Worm (Caenorhabditis elegans): ENCODE results near the gene ubc-26.

Gene ubc-26

ce11 chrII:2859873-2860821 is 40.0 kb downstream of the ubc-26 start:
- TF ChIP-seq hmg-1.1 (GFP tag; IDR thresholded peaks at IDR 0.05) (no peak), F10B5.3 (tag; optimal IDR thresholded peaks at IDR 0.05) (no peak), pha-4 (GFP tag; IDR thresholded peaks at IDR 0.05) (peak; percentile 65; the same call in 1 of the 2 replicates), pha-4 (tag; optimal IDR thresholded peaks at IDR 0.05) (no peak), vab-7 (GFP tag; IDR thresholded peaks at IDR 0.05) (peak; percentile 65), Y105C5A.15 (GFP tag; IDR thresholded peaks at IDR 0.05) (0 out of 2 replicates have a peak, but pooled peaks have one; percentile 65), nhr-28 (tag; optimal IDR thresholded peaks at IDR 0.05) (peak; percentile 29), nhr-102 (tag; optimal IDR thresholded peaks at IDR 0.05) (peak; percentile 36), hif-1 (tag; optimal IDR thresholded peaks at IDR 0.05) (no peak), fos-1 (tag; optimal IDR thresholded peaks at IDR 0.05) (no peak), egl-43 (GFP tag; IDR thresholded peaks at IDR 0.05) (peak; percentile 90), T26A8.4 (GFP tag; IDR thresholded peaks at IDR 0.05) (0 out of 2 replicates have a peak, but pooled peaks have one; percentile 28), tra-1 (GFP tag; IDR thresholded peaks at IDR 0.05) (0 out of 2 replicates have a peak, but pooled peaks have one; percentile 40), jun-1 (tag; optimal IDR thresholded peaks at IDR 0.05) (no peak), mep-1 (tag; optimal IDR thresholded peaks at IDR 0.05) (no peak), hlh-11 (tag; optimal IDR thresholded peaks at IDR 0.05) (peak; percentile 1), F44E2.7 (GFP tag; IDR thresholded peaks at IDR 0.05) (no peak), madf-5 (GFP tag; IDR thresholded peaks at IDR 0.05) (0 out of 4 replicates have a peak, but pooled peaks have one; percentile 37 to 53), lin-29 (GFP tag; IDR thresholded peaks at IDR 0.05) (no peak), ztf-11 (tag; optimal IDR thresholded peaks at IDR 0.05) (no peak), lsy-2 (tag; optimal IDR thresholded peaks at IDR 0.05) (no peak), mxl-2 (GFP tag; conservative IDR thresholded peaks at IDR 0.05) (no peak), spr-3 (GFP tag; optimal IDR thresholded peaks at IDR 0.05) (no peak), zag-1 (tag; optimal IDR thresholded peaks at IDR 0.05) (no peak), zfp-2 (tag; optimal IDR thresholded peaks at IDR 0.05) (no peak), nhr-48 (tag; optimal IDR thresholded peaks at IDR 0.05) (no peak), mdt-29 (GFP tag; IDR thresholded peaks at IDR 0.05) (peak; percentile 25; the same call in 1 of the 2 replicates), lin-1 (GFP tag; IDR thresholded peaks at IDR 0.05) (0 out of 2 replicates have a peak, but pooled peaks have one; percentile 37), pqm-1 (tag; optimal IDR thresholded peaks at IDR 0.05) (no peak), F26F4.8 (GFP tag; conservative IDR thresholded peaks at IDR 0.05) (peak; percentile 53; the same call in 1 of the 2 replicates), dmd-8 (GFP tag; IDR thresholded peaks at IDR 0.05) (peak; percentile 79; the same call in 1 of the 2 replicates), nhr-111 (GFP tag; optimal IDR thresholded peaks at IDR 0.05) (peak; percentile 3), duxl-1 (tag; optimal IDR thresholded peaks at IDR 0.05; ENCODE audit: poor library complexity) (no peak), lim-7 (GFP tag; IDR thresholded peaks at IDR 0.05) (peak; percentile 83), sdz-12 (GFP tag; optimal IDR thresholded peaks at IDR 0.05) (no peak), arid-1 (GFP tag; conservative IDR thresholded peaks at IDR 0.05) (peak; percentile 67), aly-2 (tag; optimal IDR thresholded peaks at IDR 0.05) (no peak), D1046.2 (GFP tag; IDR thresholded peaks at IDR 0.05) (0 out of 2 replicates have a peak, but pooled peaks have one; percentile 46), ztf-7 (tag; optimal IDR thresholded peaks at IDR 0.05) (no peak), R02D3.7 (tag; optimal IDR thresholded peaks at IDR 0.05) (no peak), tag-97 (GFP tag; IDR thresholded peaks at IDR 0.05) (no peak), madf-9 (GFP tag; conservative IDR thresholded peaks at IDR 0.05) (0 out of 2 replicates have a peak, but pooled peaks have one; percentile 4), lin-38 (GFP tag; IDR thresholded peaks at IDR 0.05) (peak; percentile 66), gei-8 (GFP tag; optimal IDR thresholded peaks at IDR 0.05) (peak; percentile 31), mes-2 (tag; optimal IDR thresholded peaks at IDR 0.05; ENCODE audit: poor library complexity, severe bottlenecking) (peak; percentile 5), Y5F2A.4 (GFP tag; optimal IDR thresholded peaks at IDR 0.05) (no peak), dmd-9 (GFP tag; IDR thresholded peaks at IDR 0.05) (no peak), ceh-28 (tag; optimal IDR thresholded peaks at IDR 0.05) (no peak)
